Worm (Caenorhabditis elegans): ENCODE results near the gene C14A4.9.

Gene C14A4.9

ce11 chrII:10592452-10592851, 6.7 kb upstream of the C14A4.9 start, which contains the start of gene crn-5:
TSS of gene crn-5 (plus strand) at chrII:10592752.
- TF ChIP-seq peb-1 (tag; optimal IDR thresholded peaks at IDR 0.05) = no peak
- TF ChIP-seq gmeb-1 (tag; optimal IDR thresholded peaks at IDR 0.05) = no peak
- no peak for TF ChIP-seq nhr-6 (tag; optimal IDR thresholded peaks at IDR 0.05)
- TF ChIP-seq ceh-16 (tag; optimal IDR thresholded peaks at IDR 0.05) = no peak
- TF ChIP-seq alr-1 (tag; optimal IDR thresholded peaks at IDR 0.05) = no peak
- no peak for TF ChIP-seq lin-39 (tag; optimal IDR thresholded peaks at IDR 0.05)
- TF ChIP-seq lin-11 (tag; optimal IDR thresholded peaks at IDR 0.05) = no peak
- TF ChIP-seq crh-2 (tag; optimal IDR thresholded peaks at IDR 0.05) = no peak
- TF ChIP-seq lin-13 (GFP tag; optimal IDR thresholded peaks at IDR 0.05) = no peak
- no peak for TF ChIP-seq sma-3 (GFP tag; optimal IDR thresholded peaks at IDR 0.05)
- TF ChIP-seq sma-9 (GFP tag; optimal IDR thresholded peaks at IDR 0.05) = no peak
- no peak for TF ChIP-seq sma-9 (tag; optimal IDR thresholded peaks at IDR 0.05)
- TF ChIP-seq F13H6.1 (tag; optimal IDR thresholded peaks at IDR 0.05) = no peak
- TF ChIP-seq ztf-11 (tag; optimal IDR thresholded peaks at IDR 0.05) = no peak
- TF ChIP-seq R02D3.7 (tag; optimal IDR thresholded peaks at IDR 0.05) = no peak
- TF ChIP-seq blmp-1 (tag; optimal IDR thresholded peaks at IDR 0.05; ENCODE audit: insufficient read depth) = no peak
- TF ChIP-seq sem-4 (tag; optimal IDR thresholded peaks at IDR 0.05) = no peak
- no peak for TF ChIP-seq ceh-82 (tag; optimal IDR thresholded peaks at IDR 0.05)

ce11 chrII:10594312-10594711, 4.8 kb upstream of the C14A4.9 start:
- TF ChIP-seq zag-1 (tag; optimal IDR thresholded peaks at IDR 0.05) (no peak), unc-62 (GFP tag; optimal IDR thresholded peaks at IDR 0.05) (no peak), elt-3 (tag; optimal IDR thresholded peaks at IDR 0.05) (no peak), elt-1 (tag; optimal IDR thresholded peaks at IDR 0.05) (no peak), ceh-16 (tag; optimal IDR thresholded peaks at IDR 0.05) (no peak), Y55F3AM.14 (GFP tag; optimal IDR thresholded peaks at IDR 0.05) (no peak), nhr-77 (tag; optimal IDR thresholded peaks at IDR 0.05) (no peak), nhr-21 (tag; optimal IDR thresholded peaks at IDR 0.05) (no peak), lin-11 (tag; optimal IDR thresholded peaks at IDR 0.05) (no peak), nhr-6 (tag; optimal IDR thresholded peaks at IDR 0.05) (no peak), nhr-237 (tag; optimal IDR thresholded peaks at IDR 0.05) (no peak), sma-9 (GFP tag; optimal IDR thresholded peaks at IDR 0.05) (no peak), sma-9 (tag; optimal IDR thresholded peaks at IDR 0.05) (no peak), lin-13 (GFP tag; optimal IDR thresholded peaks at IDR 0.05) (no peak), nhr-10 (tag; optimal IDR thresholded peaks at IDR 0.05) (no peak), ztf-4 (tag; optimal IDR thresholded peaks at IDR 0.05) (no peak), dmd-4 (tag; optimal IDR thresholded peaks at IDR 0.05) (no peak), ztf-11 (tag; optimal IDR thresholded peaks at IDR 0.05) (no peak), blmp-1 (tag; optimal IDR thresholded peaks at IDR 0.05; ENCODE audit: insufficient read depth) (no peak), snpc-4 (tag; optimal IDR thresholded peaks at IDR 0.05) (no peak)

DNA sequence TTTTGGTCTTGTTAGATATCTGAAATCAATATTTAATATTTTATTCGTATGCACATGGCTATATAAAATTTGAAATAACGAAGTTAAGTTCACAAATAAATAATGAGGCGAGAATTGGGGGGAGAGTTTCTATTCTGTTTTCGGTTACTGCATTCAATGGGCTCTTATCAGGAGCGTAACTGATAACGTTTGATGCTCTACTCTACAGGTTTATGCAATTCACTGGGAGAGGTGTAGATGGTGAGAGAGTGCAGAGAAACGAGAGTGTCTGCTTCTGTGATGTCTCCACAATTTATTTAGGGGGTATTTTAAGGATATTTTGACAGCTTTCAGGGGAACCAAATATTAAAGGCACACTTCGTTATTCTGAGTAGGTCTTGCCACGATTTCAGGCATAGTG, 4.4 kb upstream of the C14A4.9 start, which contains the start of gene C14A4.6:
TSS of gene C14A4.6 (minus strand) at position 19 of the 400 bp plus-strand sequence.
- peak; percentile 54 for TF ChIP-seq crh-2 (tag; optimal IDR thresholded peaks at IDR 0.05)
- no peak for TF ChIP-seq nhr-23 (tag; optimal IDR thresholded peaks at IDR 0.05)
- TF ChIP-seq ceh-16 (tag; optimal IDR thresholded peaks at IDR 0.05) = no peak
- no peak for TF ChIP-seq nhr-129 (tag; optimal IDR thresholded peaks at IDR 0.05)
- TF ChIP-seq Y55F3AM.14 (GFP tag; optimal IDR thresholded peaks at IDR 0.05) = no peak
- TF ChIP-seq fos-1 (tag; optimal IDR thresholded peaks at IDR 0.05) = peak; percentile 74
- no peak for TF ChIP-seq aly-2 (tag; optimal IDR thresholded peaks at IDR 0.05)

ce11 chrII:10596462-10596861, 2.7 kb upstream of the C14A4.9 start, which contains the start of gene C14A4.7:
TSS of gene C14A4.7 (minus strand) at chrII:10596562.
- TF ChIP-seq lin-11 (tag; optimal IDR thresholded peaks at IDR 0.05) = no peak
- TF ChIP-seq fos-1 (tag; optimal IDR thresholded peaks at IDR 0.05) = peak; percentile 37

DNA sequence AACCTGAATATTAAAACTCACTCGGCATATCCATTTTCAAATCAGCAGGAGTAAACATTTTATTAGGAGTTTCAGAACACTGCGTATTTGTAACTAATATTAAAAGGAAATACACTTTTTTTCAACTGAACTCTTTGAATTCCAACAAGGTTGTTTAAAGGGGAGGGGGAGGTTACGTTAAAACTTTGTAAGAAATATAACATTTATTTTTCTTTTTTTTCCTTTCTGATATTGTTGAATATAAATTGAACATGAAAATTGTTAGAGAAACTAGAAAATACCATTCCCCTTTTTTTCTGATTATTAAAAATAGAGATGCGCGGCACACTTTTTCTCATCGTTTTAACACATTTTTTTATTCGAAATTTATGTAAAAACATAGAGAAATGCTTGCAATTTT, 1.1 kb upstream of the C14A4.9 start, which contains the start of gene C14A4.8:
TSS of gene C14A4.8 (minus strand) at position 101 of the 400 bp plus-strand sequence.
- TF ChIP-seq snpc-4 (tag; optimal IDR thresholded peaks at IDR 0.05) = no peak
- TF ChIP-seq lsy-2 (tag; optimal IDR thresholded peaks at IDR 0.05) = no peak
- TF ChIP-seq nhr-129 (tag; optimal IDR thresholded peaks at IDR 0.05) = no peak
- no peak for TF ChIP-seq C34F6.9 (tag; optimal IDR thresholded peaks at IDR 0.05)
- TF ChIP-seq unc-62 (GFP tag; optimal IDR thresholded peaks at IDR 0.05) = no peak
- TF ChIP-seq lin-13 (GFP tag; optimal IDR thresholded peaks at IDR 0.05) = no peak

Data from whole organism, L2 larva.